Fruit fly (Drosophila melanogaster): Measurements from ENCODE around the gene Stt3A.

Gene Stt3A

DNA sequence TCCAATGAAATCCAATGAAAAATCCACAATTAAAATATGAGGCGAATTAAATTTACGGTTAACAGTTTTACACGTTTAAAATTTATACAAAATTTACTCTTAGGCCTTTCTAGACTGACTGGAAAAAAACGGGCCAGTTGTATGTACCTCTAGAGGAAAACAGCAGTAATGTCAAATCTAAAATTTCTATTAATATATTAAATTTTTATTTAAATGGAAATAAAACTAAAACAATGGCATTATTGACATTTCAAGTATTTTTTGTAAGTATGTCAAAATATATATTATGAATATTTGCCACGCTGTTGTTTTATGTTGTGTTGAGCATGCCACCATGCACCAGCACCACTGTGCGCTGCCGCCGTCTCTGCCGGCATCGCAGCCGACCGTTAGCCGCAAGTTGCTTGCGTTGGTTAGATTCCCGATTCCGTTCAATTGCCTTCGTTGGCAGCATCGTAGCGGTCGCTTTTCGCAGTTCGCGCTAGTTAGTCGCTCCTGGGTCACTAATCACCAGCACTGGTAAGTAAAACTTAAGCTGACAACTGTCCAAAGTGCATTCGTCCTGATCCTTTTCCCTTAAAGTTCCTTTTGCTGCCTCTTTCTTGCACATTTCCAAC lies 8.8 kb downstream of the Stt3A start, which contains the start of gene Cbs (continued):
- TF ChIP-seq fu2 (GFP tag; optimal IDR thresholded peaks at IDR 0.05), result no peak
- TF ChIP-seq Lim3 (GFP tag; IDR thresholded peaks at IDR 0.05), result no peak
- peak; percentile 67 for TF ChIP-seq Ptx1 (GFP tag; IDR thresholded peaks at IDR 0.05)
- peak; percentile 46; the same call in 1 of the 2 replicates for TF ChIP-seq CG4730 (GFP tag; IDR thresholded peaks at IDR 0.05)
- peak; percentile 56 for TF ChIP-seq CG17829 (tag; optimal IDR thresholded peaks at IDR 0.05)
- peak; percentile 48; the same call in 1 of the 2 replicates for TF ChIP-seq bbx (GFP tag; IDR thresholded peaks at IDR 0.05; ENCODE audit: partially characterized antibody)
- TF ChIP-seq sob (GFP tag; IDR thresholded peaks at IDR 0.05), result peak; percentile 65
- peak; percentile 16 for TF ChIP-seq CG10274 (GFP tag; optimal IDR thresholded peaks at IDR 0.05)
- no peak for TF ChIP-seq insv (GFP tag; optimal IDR thresholded peaks at IDR 0.05)
- TF ChIP-seq CG4424 (GFP tag; optimal IDR thresholded peaks at IDR 0.05), result peak; percentile 48
- no peak for TF ChIP-seq inv (GFP tag; IDR thresholded peaks at IDR 0.05; ENCODE audit: partially characterized antibody)
- TF ChIP-seq CG15011 (GFP tag; optimal IDR thresholded peaks at IDR 0.05), result no peak
- TF ChIP-seq CG1603 (tag; optimal IDR thresholded peaks at IDR 0.05), result peak; percentile 15
- TF ChIP-seq lola (GFP tag; optimal IDR thresholded peaks at IDR 0.05), result peak in 1 of 3 experiments; percentile 68
- TF ChIP-seq Blimp-1 (GFP tag; optimal IDR thresholded peaks at IDR 0.05), result no peak
- TF ChIP-seq CG3838 (GFP tag; optimal IDR thresholded peaks at IDR 0.05), result no peak
- TF ChIP-seq CG16815 (GFP tag; optimal IDR thresholded peaks at IDR 0.05), result peak; percentile 57
- TF ChIP-seq E2f1 (GFP tag; IDR thresholded peaks at IDR 0.05), result peak; percentile 61
- TF ChIP-seq sqz (GFP tag; optimal IDR thresholded peaks at IDR 0.05), result no peak
- TF ChIP-seq CG11560 (tag; IDR thresholded peaks at IDR 0.05), result no peak
- TF ChIP-seq CG30431 (GFP tag; optimal IDR thresholded peaks at IDR 0.05), result peak; percentile 42
- no peak for TF ChIP-seq Hr39 (optimal IDR thresholded peaks at IDR 0.05)
- TF ChIP-seq CG4854 (GFP tag; optimal IDR thresholded peaks at IDR 0.05), result no peak
- TF ChIP-seq CG10431 (GFP tag; optimal IDR thresholded peaks at IDR 0.05), result no peak
- no peak for TF ChIP-seq br (optimal IDR thresholded peaks at IDR 0.05)
- no peak for TF ChIP-seq CG9609 (GFP tag; optimal IDR thresholded peaks at IDR 0.05)
- TF ChIP-seq CG10209 (GFP tag; optimal IDR thresholded peaks at IDR 0.05), result peak; percentile 66
- TF ChIP-seq dysf (GFP tag; IDR thresholded peaks at IDR 0.05), result peak; percentile 71
- no peak for TF ChIP-seq sd (tag; optimal IDR thresholded peaks at IDR 0.05)
- peak; percentile 71 for TF ChIP-seq CG18599 (GFP tag; optimal IDR thresholded peaks at IDR 0.05)
- TF ChIP-seq sens-2 (GFP tag; IDR thresholded peaks at IDR 0.05), result 0 out of 2 replicates have a peak, but pooled peaks have one; percentile 12
- peak; percentile 53 for TF ChIP-seq CG30403 (GFP tag; optimal IDR thresholded peaks at IDR 0.05)
- no peak for TF ChIP-seq her (GFP tag; optimal IDR thresholded peaks at IDR 0.05)
- TF ChIP-seq CG4404 (GFP tag; IDR thresholded peaks at IDR 0.05), result no peak
- TF ChIP-seq danr (GFP tag; IDR thresholded peaks at IDR 0.05), result peak; percentile 47; the same call in 1 of the 2 replicates
- no peak for TF ChIP-seq Scr (GFP tag; IDR thresholded peaks at IDR 0.05; ENCODE audit: partially characterized antibody)
- TF ChIP-seq shn (GFP tag; optimal IDR thresholded peaks at IDR 0.05), result no peak
- no peak for TF ChIP-seq CG34376 (GFP tag; optimal IDR thresholded peaks at IDR 0.05)
- peak; percentile 56 for TF ChIP-seq stc (GFP tag; IDR thresholded peaks at IDR 0.05)
- no peak for TF ChIP-seq lbe (GFP tag; optimal IDR thresholded peaks at IDR 0.05)
- TF ChIP-seq CG11723 (GFP tag; optimal IDR thresholded peaks at IDR 0.05), result peak; percentile 35
- TF ChIP-seq CG16779 (GFP tag; IDR thresholded peaks at IDR 0.05), result no peak
- TF ChIP-seq Fer1 (GFP tag; optimal IDR thresholded peaks at IDR 0.05), result peak; percentile 50
- peak; percentile 79 for TF ChIP-seq dmrt99B (tag; optimal IDR thresholded peaks at IDR 0.05)
- TF ChIP-seq bcd (GFP tag; optimal IDR thresholded peaks at IDR 0.05), result peak; percentile 66
- TF ChIP-seq CG15073 (GFP tag; optimal IDR thresholded peaks at IDR 0.05), result no peak
- no peak for TF ChIP-seq Hr78 (GFP tag; optimal IDR thresholded peaks at IDR 0.05)
- peak; percentile 61; the same call in 2 of the 3 replicates for TF ChIP-seq CG7357 (GFP tag; IDR thresholded peaks at IDR 0.05)
- TF ChIP-seq Dad (GFP tag; optimal IDR thresholded peaks at IDR 0.05), result no peak
- peak; percentile 43 for TF ChIP-seq CG30020 (tag; optimal IDR thresholded peaks at IDR 0.05)
